Worm (Caenorhabditis elegans): ENCODE measurements around the gene F40F12.9.

Gene F40F12.9

ce11 chrIII:9874515-9874914, 36.6 kb upstream of the F40F12.9 start:
- no peak for TF ChIP-seq pes-1 (GFP tag; IDR thresholded peaks at IDR 0.05)
- TF ChIP-seq F13C5.2 (tag; optimal IDR thresholded peaks at IDR 0.05) = no peak
- TF ChIP-seq hmg-4 (GFP tag; optimal IDR thresholded peaks at IDR 0.05) = no peak
- TF ChIP-seq flt-1 (GFP tag; IDR thresholded peaks at IDR 0.05) = no peak
- TF ChIP-seq B0310.2 (tag; optimal IDR thresholded peaks at IDR 0.05) = no peak
- no peak for TF ChIP-seq scrt-1 (GFP tag; IDR thresholded peaks at IDR 0.05)
- no peak for TF ChIP-seq tbx-37 (GFP tag; conservative IDR thresholded peaks at IDR 0.05)
- TF ChIP-seq ets-7 (tag; optimal IDR thresholded peaks at IDR 0.05) = no peak
- TF ChIP-seq ama-1 (optimal IDR thresholded peaks at IDR 0.05) = no peak
- TF ChIP-seq hnd-1 (tag; optimal IDR thresholded peaks at IDR 0.05) = no peak
- no peak for TF ChIP-seq hmbx-1 (tag; optimal IDR thresholded peaks at IDR 0.05)
- no peak for TF ChIP-seq aly-1 (tag; optimal IDR thresholded peaks at IDR 0.05)
- no peak for TF ChIP-seq tra-4 (tag; optimal IDR thresholded peaks at IDR 0.05)
- TF ChIP-seq tbx-11 (GFP tag; IDR thresholded peaks at IDR 0.05) = no peak
- no peak for TF ChIP-seq ceh-36 (tag; optimal IDR thresholded peaks at IDR 0.05)
- no peak for TF ChIP-seq ceh-13 (GFP tag; optimal IDR thresholded peaks at IDR 0.05)

ce11 chrIII:9876951-9877350, 34.2 kb upstream of the F40F12.9 start, which contains the start of gene ZK757.10:
TSS of gene ZK757.10 (plus strand) at chrIII:9877251.
- TF ChIP-seq flt-1 (GFP tag; IDR thresholded peaks at IDR 0.05) = no peak

ce11 chrIII:9878828-9879227, 32.3 kb upstream of the F40F12.9 start, which contains the start of gene ZK757.2:
TSS of gene ZK757.2 (minus strand) at chrIII:9878928.
- no peak for TF ChIP-seq scrt-1 (GFP tag; IDR thresholded peaks at IDR 0.05)
- no peak for TF ChIP-seq flt-1 (GFP tag; IDR thresholded peaks at IDR 0.05)
- TF ChIP-seq aly-1 (tag; optimal IDR thresholded peaks at IDR 0.05) = no peak
- no peak for TF ChIP-seq tbx-11 (GFP tag; IDR thresholded peaks at IDR 0.05)
- TF ChIP-seq hnd-1 (tag; optimal IDR thresholded peaks at IDR 0.05) = no peak
- TF ChIP-seq ama-1 (optimal IDR thresholded peaks at IDR 0.05) = no peak
- no peak for TF ChIP-seq B0310.2 (tag; optimal IDR thresholded peaks at IDR 0.05)
- TF ChIP-seq ceh-36 (tag; optimal IDR thresholded peaks at IDR 0.05) = no peak
- TF ChIP-seq ets-7 (tag; optimal IDR thresholded peaks at IDR 0.05) = no peak
- TF ChIP-seq hmg-4 (GFP tag; optimal IDR thresholded peaks at IDR 0.05) = no peak
- no peak for TF ChIP-seq ceh-13 (GFP tag; optimal IDR thresholded peaks at IDR 0.05)
- no peak for TF ChIP-seq hmbx-1 (tag; optimal IDR thresholded peaks at IDR 0.05)
- TF ChIP-seq sea-1 (GFP tag; conservative IDR thresholded peaks at IDR 0.05) = no peak
- no peak for TF ChIP-seq F13C5.2 (tag; optimal IDR thresholded peaks at IDR 0.05)
- TF ChIP-seq pes-1 (GFP tag; IDR thresholded peaks at IDR 0.05) = no peak
- TF ChIP-seq tbx-37 (GFP tag; conservative IDR thresholded peaks at IDR 0.05) = no peak
- TF ChIP-seq tra-4 (tag; optimal IDR thresholded peaks at IDR 0.05) = no peak

ce11 chrIII:9885609-9886008, 25.5 kb upstream of the F40F12.9 start:
- no peak for TF ChIP-seq sea-1 (GFP tag; conservative IDR thresholded peaks at IDR 0.05)
- TF ChIP-seq tbx-37 (GFP tag; conservative IDR thresholded peaks at IDR 0.05) = no peak
- TF ChIP-seq ceh-13 (GFP tag; optimal IDR thresholded peaks at IDR 0.05) = no peak
- no peak for TF ChIP-seq ama-1 (optimal IDR thresholded peaks at IDR 0.05)
- no peak for TF ChIP-seq hmg-4 (GFP tag; optimal IDR thresholded peaks at IDR 0.05)
- no peak for TF ChIP-seq scrt-1 (GFP tag; IDR thresholded peaks at IDR 0.05)
- TF ChIP-seq pes-1 (GFP tag; IDR thresholded peaks at IDR 0.05) = no peak
- no peak for TF ChIP-seq B0310.2 (tag; optimal IDR thresholded peaks at IDR 0.05)
- TF ChIP-seq hmbx-1 (tag; optimal IDR thresholded peaks at IDR 0.05) = no peak
- TF ChIP-seq tra-4 (tag; optimal IDR thresholded peaks at IDR 0.05) = no peak
- no peak for TF ChIP-seq hnd-1 (tag; optimal IDR thresholded peaks at IDR 0.05)
- TF ChIP-seq F13C5.2 (tag; optimal IDR thresholded peaks at IDR 0.05) = no peak
- no peak for TF ChIP-seq tbx-11 (GFP tag; IDR thresholded peaks at IDR 0.05)
- no peak for TF ChIP-seq ets-7 (tag; optimal IDR thresholded peaks at IDR 0.05)
- TF ChIP-seq flt-1 (GFP tag; IDR thresholded peaks at IDR 0.05) = no peak
- TF ChIP-seq ceh-36 (tag; optimal IDR thresholded peaks at IDR 0.05) = no peak
- TF ChIP-seq aly-1 (tag; optimal IDR thresholded peaks at IDR 0.05) = no peak

ce11 chrIII:9886323-9886722, 24.8 kb upstream of the F40F12.9 start:
- TF ChIP-seq F13C5.2 (tag; optimal IDR thresholded peaks at IDR 0.05) (no peak), ceh-36 (tag; optimal IDR thresholded peaks at IDR 0.05) (no peak), ceh-13 (GFP tag; optimal IDR thresholded peaks at IDR 0.05) (no peak), aly-1 (tag; optimal IDR thresholded peaks at IDR 0.05) (no peak), pes-1 (GFP tag; IDR thresholded peaks at IDR 0.05) (no peak), ama-1 (optimal IDR thresholded peaks at IDR 0.05) (no peak), hnd-1 (tag; optimal IDR thresholded peaks at IDR 0.05) (no peak), tbx-11 (GFP tag; IDR thresholded peaks at IDR 0.05) (no peak), tbx-37 (GFP tag; conservative IDR thresholded peaks at IDR 0.05) (no peak), hmbx-1 (tag; optimal IDR thresholded peaks at IDR 0.05) (no peak)

ce11 chrIII:9891324-9891723, 19.8 kb upstream of the F40F12.9 start, which contains the start of gene alg-4:
TSS of gene alg-4 (minus strand) at chrIII:9891424.
- no peak for TF ChIP-seq ceh-13 (GFP tag; optimal IDR thresholded peaks at IDR 0.05)
- TF ChIP-seq ets-7 (tag; optimal IDR thresholded peaks at IDR 0.05) = no peak
- TF ChIP-seq ceh-36 (tag; optimal IDR thresholded peaks at IDR 0.05) = no peak

ce11 chrIII:9892855-9893254, 18.3 kb upstream of the F40F12.9 start, which contains the start of gene mam-7:
TSS of gene mam-7 (plus strand) at chrIII:9893155.
- no peak for TF ChIP-seq scrt-1 (GFP tag; IDR thresholded peaks at IDR 0.05)

- TF ChIP-seq ceh-13 (GFP tag; optimal IDR thresholded peaks at IDR 0.05) = no peak
- TF ChIP-seq sea-1 (GFP tag; conservative IDR thresholded peaks at IDR 0.05) = no peak
- TF ChIP-seq F13C5.2 (tag; optimal IDR thresholded peaks at IDR 0.05) = no peak
- no peak for TF ChIP-seq hnd-1 (tag; optimal IDR thresholded peaks at IDR 0.05)
- no peak for TF ChIP-seq tbx-11 (GFP tag; IDR thresholded peaks at IDR 0.05)
- no peak for TF ChIP-seq ama-1 (optimal IDR thresholded peaks at IDR 0.05)
- TF ChIP-seq ets-7 (tag; optimal IDR thresholded peaks at IDR 0.05) = no peak
- TF ChIP-seq hmg-4 (GFP tag; optimal IDR thresholded peaks at IDR 0.05) = no peak
- no peak for TF ChIP-seq aly-1 (tag; optimal IDR thresholded peaks at IDR 0.05)
- TF ChIP-seq flt-1 (GFP tag; IDR thresholded peaks at IDR 0.05) = no peak
- TF ChIP-seq hmbx-1 (tag; optimal IDR thresholded peaks at IDR 0.05) = no peak
- TF ChIP-seq pes-1 (GFP tag; IDR thresholded peaks at IDR 0.05) = no peak
- TF ChIP-seq B0310.2 (tag; optimal IDR thresholded peaks at IDR 0.05) = no peak
- no peak for TF ChIP-seq tra-4 (tag; optimal IDR thresholded peaks at IDR 0.05)
- TF ChIP-seq scrt-1 (GFP tag; IDR thresholded peaks at IDR 0.05) = no peak
- TF ChIP-seq tbx-37 (GFP tag; conservative IDR thresholded peaks at IDR 0.05) = no peak
- no peak for TF ChIP-seq ceh-36 (tag; optimal IDR thresholded peaks at IDR 0.05)
These were observed 11.4 kb upstream of the F40F12.9 start for ce11 chrIII:9899720-9900119.
